Worm (Caenorhabditis elegans): ENCODE results near the gene F43H9.4.

DNA sequence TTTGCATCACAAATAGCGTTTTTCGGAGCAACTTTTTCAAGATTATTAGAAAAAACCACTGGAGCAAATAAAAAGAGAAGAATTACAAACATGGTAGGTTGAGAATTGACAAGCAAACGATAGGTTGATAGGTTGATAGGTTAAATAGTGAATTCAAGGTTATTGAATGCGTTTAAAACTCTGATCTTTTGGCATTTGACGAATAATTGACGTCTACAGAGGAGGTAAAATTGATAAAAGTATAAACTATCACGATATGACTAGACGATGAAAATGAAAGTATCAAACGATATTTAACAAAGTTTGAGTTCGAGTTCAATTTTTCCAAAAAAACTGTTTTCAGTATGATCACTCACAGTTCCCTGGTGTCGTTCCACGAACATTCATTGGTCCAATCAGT lies 9.4 kb downstream of the F43H9.4 start, which contains the start of gene ZC513.14:
- TF ChIP-seq tab-1 (GFP tag; IDR thresholded peaks at IDR 0.05) (no peak), ztf-29 (GFP tag; IDR thresholded peaks at IDR 0.05) (no peak)
